Worm (Caenorhabditis elegans): ENCODE data around the gene fbxb-14.
"Not testable (repeated sequence)": the region's sequence is repeated elsewhere in the genome, so short reads cannot be mapped to it uniquely, and the experiment has no call there.

Gene fbxb-14

DNA sequence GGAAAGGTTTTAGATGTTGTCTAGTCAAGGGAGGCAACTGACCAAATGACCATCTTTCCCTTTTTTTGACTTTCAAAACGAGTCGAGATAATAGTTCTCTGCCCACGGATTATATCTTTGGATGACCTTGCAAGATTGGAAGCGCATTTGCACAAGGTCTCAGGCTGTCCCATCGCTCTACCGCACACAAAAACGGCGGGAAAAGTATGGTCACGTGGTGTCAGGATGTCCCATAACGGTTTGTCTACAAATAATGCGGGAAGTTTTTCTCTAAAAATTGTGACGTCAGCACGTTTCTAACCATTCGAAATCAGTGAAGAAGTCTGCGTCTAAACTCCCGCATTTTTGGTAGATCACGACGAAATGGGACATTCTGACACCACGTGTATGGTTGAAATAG lies 25.8 kb upstream of the fbxb-14 start, which contains the start of gene W04H10.6:
W04H10.6 (minus strand) TSS at position 101 of the 400 bp plus-strand sequence.
- no peak for TF ChIP-seq tab-1 (GFP tag; IDR thresholded peaks at IDR 0.05)

DNA sequence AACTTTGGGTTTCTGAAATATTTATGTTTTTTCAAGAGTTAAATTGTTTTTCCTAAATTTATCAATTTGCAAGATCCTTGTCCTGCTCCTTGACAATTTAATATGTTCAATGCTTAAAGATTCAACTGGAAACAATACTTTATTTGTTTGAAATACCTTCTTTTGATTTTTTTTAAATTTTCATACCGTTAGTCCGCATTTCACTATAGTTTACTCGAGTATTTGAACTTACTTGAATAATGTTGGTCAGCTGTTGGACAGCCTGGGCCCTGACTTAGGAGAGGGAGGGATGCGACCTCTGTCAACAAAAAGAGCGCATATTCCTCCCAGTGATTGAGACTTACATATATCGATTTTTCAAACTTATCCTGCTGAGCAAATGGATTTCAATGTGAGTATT lies 23.5 kb upstream of the fbxb-14 start, which contains the start of gene W04H10.5:
W04H10.5 (plus strand) TSS at position 301 of the 400 bp plus-strand sequence.
- no peak for TF ChIP-seq tab-1 (GFP tag; IDR thresholded peaks at IDR 0.05)
- TF ChIP-seq T22C8.4 (GFP tag; IDR thresholded peaks at IDR 0.05), result no peak
- TF ChIP-seq ref-1 (GFP tag; conservative IDR thresholded peaks at IDR 0.05), result no peak
- no peak for TF ChIP-seq ztf-23 (GFP tag; IDR thresholded peaks at IDR 0.05)
- no peak for TF ChIP-seq klf-2 (GFP tag; conservative IDR thresholded peaks at IDR 0.05)
- TF ChIP-seq flt-1 (GFP tag; IDR thresholded peaks at IDR 0.05), result no peak
- no peak for TF ChIP-seq ztf-29 (GFP tag; IDR thresholded peaks at IDR 0.05)
- TF ChIP-seq cog-1 (tag; optimal IDR thresholded peaks at IDR 0.05), result no peak
- no peak for TF ChIP-seq med-1 (GFP tag; optimal IDR thresholded peaks at IDR 0.05; ENCODE audit: insufficient read depth)

DNA sequence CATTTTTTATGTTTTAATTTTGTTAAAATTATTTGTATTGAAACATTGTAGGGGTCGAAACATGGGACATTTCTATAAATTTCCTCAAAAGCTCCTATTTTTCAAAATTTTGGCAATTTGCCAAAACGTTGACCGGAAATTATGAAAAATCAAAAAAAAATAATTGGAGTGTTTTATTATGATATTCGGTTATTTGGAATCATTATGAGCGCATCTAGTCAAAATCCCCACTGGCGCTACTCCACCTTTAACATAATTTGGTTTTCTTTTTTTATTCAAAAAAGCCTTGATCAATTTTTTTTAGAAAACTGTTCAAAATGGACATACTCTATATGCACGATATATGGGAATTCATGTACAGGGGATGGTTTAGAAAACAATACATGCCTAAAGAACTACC lies 22.7 kb upstream of the fbxb-14 start, which contains the start of gene W04H10.2:
W04H10.2 (plus strand) TSS at position 301 of the 400 bp plus-strand sequence.
- no peak for TF ChIP-seq ztf-23 (GFP tag; IDR thresholded peaks at IDR 0.05)
- TF ChIP-seq tab-1 (GFP tag; IDR thresholded peaks at IDR 0.05), result no peak
- no peak for TF ChIP-seq flt-1 (GFP tag; IDR thresholded peaks at IDR 0.05)
- no peak for TF ChIP-seq klf-2 (GFP tag; conservative IDR thresholded peaks at IDR 0.05)
- no peak for TF ChIP-seq ref-1 (GFP tag; conservative IDR thresholded peaks at IDR 0.05)
- no peak for TF ChIP-seq ztf-29 (GFP tag; IDR thresholded peaks at IDR 0.05)

DNA sequence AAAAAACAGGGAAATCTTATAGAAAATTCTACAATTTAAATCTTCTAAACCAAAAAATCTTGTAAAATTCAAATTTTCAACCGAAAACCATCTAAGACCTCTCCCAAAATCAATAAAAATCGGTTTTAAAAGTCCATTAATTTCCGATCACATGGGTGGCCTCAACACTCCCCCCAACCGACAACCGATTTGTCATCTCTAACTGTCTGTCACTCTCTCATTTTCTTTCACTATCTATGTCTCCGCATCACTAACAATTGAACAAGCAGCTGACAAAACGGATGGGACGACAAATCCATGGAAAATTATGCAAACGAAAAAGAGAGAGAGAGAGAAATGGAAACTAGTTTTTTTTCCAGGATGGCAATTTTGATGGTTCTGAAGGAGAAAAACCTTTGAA lies 20.4 kb upstream of the fbxb-14 start:
- no peak for TF ChIP-seq ref-1 (GFP tag; conservative IDR thresholded peaks at IDR 0.05)
- no peak for TF ChIP-seq klf-2 (GFP tag; conservative IDR thresholded peaks at IDR 0.05)
- peak; percentile 64 for TF ChIP-seq cog-1 (tag; optimal IDR thresholded peaks at IDR 0.05)
- TF ChIP-seq med-1 (GFP tag; optimal IDR thresholded peaks at IDR 0.05; ENCODE audit: insufficient read depth), result no peak
- TF ChIP-seq ztf-29 (GFP tag; IDR thresholded peaks at IDR 0.05), result no peak
- no peak for TF ChIP-seq tab-1 (GFP tag; IDR thresholded peaks at IDR 0.05)

DNA sequence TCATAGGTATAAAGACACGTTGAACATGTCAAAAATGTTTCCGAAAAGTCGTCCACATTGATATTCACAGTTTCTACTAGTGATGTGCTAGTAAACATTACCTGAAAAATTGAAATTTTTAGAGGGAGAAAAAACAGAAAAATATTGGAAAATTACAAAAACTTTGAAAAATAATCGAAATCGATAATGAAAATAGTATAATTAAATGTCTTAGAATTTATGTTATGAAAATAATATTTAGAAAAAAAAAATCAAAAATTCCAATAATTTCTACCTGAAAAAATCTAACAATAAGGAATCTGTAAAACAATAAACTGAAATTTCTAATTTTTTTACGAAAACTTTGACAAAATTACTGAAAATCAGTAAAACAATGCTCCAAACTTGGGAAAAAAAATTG lies 19.5 kb upstream of the fbxb-14 start, which contains the start of gene nhl-3:
nhl-3 (minus strand) TSS at position 101 of the 400 bp plus-strand sequence.
- no peak for TF ChIP-seq T22C8.4 (GFP tag; IDR thresholded peaks at IDR 0.05)
- TF ChIP-seq ref-1 (GFP tag; conservative IDR thresholded peaks at IDR 0.05), result no peak
- no peak for TF ChIP-seq tab-1 (GFP tag; IDR thresholded peaks at IDR 0.05)
- TF ChIP-seq med-1 (GFP tag; optimal IDR thresholded peaks at IDR 0.05; ENCODE audit: insufficient read depth), result no peak
- TF ChIP-seq ztf-29 (GFP tag; IDR thresholded peaks at IDR 0.05), result no peak
- no peak for TF ChIP-seq flt-1 (GFP tag; IDR thresholded peaks at IDR 0.05)
- TF ChIP-seq klf-2 (GFP tag; conservative IDR thresholded peaks at IDR 0.05), result no peak
- no peak for TF ChIP-seq ztf-23 (GFP tag; IDR thresholded peaks at IDR 0.05)
- no peak for TF ChIP-seq cog-1 (tag; optimal IDR thresholded peaks at IDR 0.05)

DNA sequence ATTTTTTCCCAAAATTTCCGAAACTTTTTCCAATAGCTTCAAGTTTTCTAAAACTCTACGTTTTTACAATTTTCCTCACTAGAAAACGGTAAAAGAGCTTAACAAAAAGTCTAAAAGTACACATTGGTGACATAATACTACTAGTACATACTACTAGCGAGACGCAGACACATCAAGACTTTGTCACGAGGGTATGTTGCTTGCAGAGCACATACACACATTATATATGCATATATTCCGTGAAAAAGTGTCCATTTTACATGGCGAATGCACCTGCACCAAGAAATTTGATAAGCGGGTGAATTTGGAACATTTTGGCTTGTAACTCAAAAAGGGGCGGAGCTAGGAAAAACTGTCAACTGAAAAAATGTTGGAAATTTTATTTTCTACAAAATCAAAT lies 18.8 kb upstream of the fbxb-14 start:
- TF ChIP-seq ref-1 (GFP tag; conservative IDR thresholded peaks at IDR 0.05) (no peak), cog-1 (tag; optimal IDR thresholded peaks at IDR 0.05) (peak; percentile 43), ztf-29 (GFP tag; IDR thresholded peaks at IDR 0.05) (no peak)

DNA sequence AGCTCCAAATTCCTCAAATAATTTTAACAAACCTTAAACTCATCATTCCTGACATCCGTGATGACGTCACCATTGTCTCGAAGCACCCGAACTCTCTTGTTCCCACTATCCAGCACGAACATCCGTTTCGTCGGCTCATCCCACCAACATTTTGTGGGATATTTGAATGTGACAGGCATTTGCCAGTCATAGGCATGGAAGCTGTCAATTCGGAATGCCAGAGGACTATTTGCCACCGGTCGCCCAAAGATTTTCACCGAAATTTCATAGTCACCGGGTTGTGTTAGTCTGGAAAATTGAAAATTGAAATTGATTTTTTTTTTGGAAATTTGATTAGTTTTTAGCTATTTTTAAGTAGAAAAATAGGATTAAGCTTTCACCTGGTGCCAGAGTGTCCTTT lies 14.2 kb upstream of the fbxb-14 start:
- no peak for TF ChIP-seq flt-1 (GFP tag; IDR thresholded peaks at IDR 0.05)
- no peak for TF ChIP-seq ztf-23 (GFP tag; IDR thresholded peaks at IDR 0.05)
- TF ChIP-seq T22C8.4 (GFP tag; IDR thresholded peaks at IDR 0.05), result no peak
- no peak for TF ChIP-seq ztf-29 (GFP tag; IDR thresholded peaks at IDR 0.05)
- no peak for TF ChIP-seq klf-2 (GFP tag; conservative IDR thresholded peaks at IDR 0.05)
- TF ChIP-seq med-1 (GFP tag; optimal IDR thresholded peaks at IDR 0.05; ENCODE audit: insufficient read depth), result no peak
- TF ChIP-seq tab-1 (GFP tag; IDR thresholded peaks at IDR 0.05), result no peak
- TF ChIP-seq cog-1 (tag; optimal IDR thresholded peaks at IDR 0.05), result no peak
- no peak for TF ChIP-seq ref-1 (GFP tag; conservative IDR thresholded peaks at IDR 0.05)

DNA sequence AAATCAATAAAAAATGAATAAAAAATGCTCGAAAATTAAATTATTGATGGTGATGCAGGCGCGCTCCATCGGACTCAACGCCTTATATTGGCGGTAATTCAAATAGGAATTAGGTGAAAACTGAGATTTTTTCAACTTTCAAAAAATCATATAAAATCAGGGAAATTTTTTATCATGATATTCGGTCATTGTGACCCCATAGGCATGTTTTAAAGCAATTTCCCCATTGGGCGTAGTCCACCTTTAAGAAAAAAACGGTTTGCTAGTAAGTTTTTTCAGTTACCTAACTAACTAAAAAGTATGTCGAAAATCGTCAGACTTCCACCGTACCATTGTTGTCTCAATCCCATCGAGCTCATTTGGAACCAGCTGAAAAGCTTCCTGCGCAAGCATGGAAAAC lies 10.7 kb upstream of the fbxb-14 start, which contains the start of gene W08F4.1:
W08F4.1 (plus strand) TSS at position 301 of the 400 bp plus-strand sequence.
- not testable (repeated sequence) for TF ChIP-seq ztf-23 (GFP tag; IDR thresholded peaks at IDR 0.05); ref-1 (GFP tag; conservative IDR thresholded peaks at IDR 0.05); ztf-29 (GFP tag; IDR thresholded peaks at IDR 0.05)

DNA sequence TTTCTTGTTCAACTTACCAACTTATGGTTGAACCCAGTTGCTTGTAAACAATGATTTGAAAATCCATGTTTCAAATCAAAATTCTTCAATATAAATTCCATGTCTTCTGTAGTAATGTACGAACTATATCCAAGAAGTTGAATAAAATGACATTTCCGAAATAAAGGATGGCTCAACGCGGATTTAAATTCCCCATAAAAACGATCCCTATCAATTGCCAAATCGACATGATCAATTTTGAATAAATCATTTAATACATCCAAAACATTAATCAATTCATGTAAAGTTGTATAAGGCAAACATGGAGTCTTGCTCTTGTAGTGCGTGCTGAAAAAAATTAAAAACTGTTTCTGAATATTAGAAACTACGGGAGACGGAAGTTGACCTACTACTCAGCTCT lies 8.6 kb upstream of the fbxb-14 start, which contains the start of gene W08F4.10:
W08F4.10 (minus strand) TSS at position 101 of the 400 bp plus-strand sequence.
- TF ChIP-seq cog-1 (tag; optimal IDR thresholded peaks at IDR 0.05), result no peak
- TF ChIP-seq ztf-23 (GFP tag; IDR thresholded peaks at IDR 0.05), result no peak
- no peak for TF ChIP-seq T22C8.4 (GFP tag; IDR thresholded peaks at IDR 0.05)
- TF ChIP-seq klf-2 (GFP tag; conservative IDR thresholded peaks at IDR 0.05), result no peak
- no peak for TF ChIP-seq med-1 (GFP tag; optimal IDR thresholded peaks at IDR 0.05; ENCODE audit: insufficient read depth)
- TF ChIP-seq ztf-29 (GFP tag; IDR thresholded peaks at IDR 0.05), result no peak
- TF ChIP-seq ref-1 (GFP tag; conservative IDR thresholded peaks at IDR 0.05), result no peak
- no peak for TF ChIP-seq tab-1 (GFP tag; IDR thresholded peaks at IDR 0.05)
- TF ChIP-seq flt-1 (GFP tag; IDR thresholded peaks at IDR 0.05), result no peak

DNA sequence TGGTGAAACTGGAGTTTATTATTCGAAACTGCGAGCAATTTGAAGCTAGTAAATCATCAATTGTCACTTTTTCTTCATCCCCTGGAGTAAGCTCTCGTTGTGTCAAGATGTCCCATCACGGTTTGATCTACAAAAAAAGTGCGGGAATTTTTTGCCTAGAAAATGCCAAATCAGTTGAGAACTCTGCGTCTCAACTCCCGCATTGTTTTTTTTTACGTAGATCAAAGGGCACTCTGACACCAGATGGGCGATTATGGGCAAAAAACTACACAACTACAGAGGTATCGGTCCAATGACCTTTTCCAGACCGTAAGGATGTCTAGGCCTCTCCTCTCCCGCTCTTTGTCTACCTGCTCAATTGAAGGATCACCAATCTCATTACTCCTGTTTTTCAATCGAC lies 5.0 kb upstream of the fbxb-14 start, which contains the start of gene fbxb-34:
fbxb-34 (plus strand) TSS at position 301 of the 400 bp plus-strand sequence.
- TF ChIP-seq ztf-29 (GFP tag; IDR thresholded peaks at IDR 0.05) (no peak), klf-2 (GFP tag; conservative IDR thresholded peaks at IDR 0.05) (no peak), med-1 (GFP tag; optimal IDR thresholded peaks at IDR 0.05; ENCODE audit: insufficient read depth) (no peak), T22C8.4 (GFP tag; IDR thresholded peaks at IDR 0.05) (no peak), ref-1 (GFP tag; conservative IDR thresholded peaks at IDR 0.05) (no peak), cog-1 (tag; optimal IDR thresholded peaks at IDR 0.05) (no peak), tab-1 (GFP tag; IDR thresholded peaks at IDR 0.05) (no peak), flt-1 (GFP tag; IDR thresholded peaks at IDR 0.05) (no peak), ztf-23 (GFP tag; IDR thresholded peaks at IDR 0.05) (no peak)
